Worm (Caenorhabditis elegans) whole organism, young adult: ENCODE results near the gene ZK1248.5.

ENCODE experiments used
- dpl-1 ChIP-seq: fragments of 150-350 bp; optimal IDR thresholded peaks from 2 replicates; lab custom pipeline; 2014; ENCODE audit warnings: missing biosample characterization, missing genetic modification reagents, missing genetic modification characterization
- gei-17 ChIP-seq: fragments of 200-800 bp; sonication (Bioruptor generic); optimal IDR thresholded peaks from 2 replicates; lab custom pipeline; 2018; ENCODE audit warnings: mild to moderate bottlenecking, missing genetic modification characterization, missing compliant biosample characterization
- sea-2 ChIP-seq: fragments of 200-800 bp; sonication (Bioruptor generic); IDR thresholded peaks from 2 replicates; pipeline ENCODE4 v1.3.6; 2022; ENCODE audit warnings: missing genetic modification characterization, missing compliant biosample characterization
- zim-3 ChIP-seq: sonication (generic microtip); optimal IDR thresholded peaks from 2 replicates; lab custom pipeline; 2017; ENCODE audit warnings: mild to moderate bottlenecking, missing genetic modification characterization, moderate library complexity, missing compliant biosample characterization
- ztf-18 ChIP-seq: sonication (generic microtip); optimal IDR thresholded peaks from 2 replicates; lab custom pipeline; 2016; ENCODE audit warnings: missing genotype, mild to moderate bottlenecking, missing genetic modification characterization, missing compliant biosample characterization
- ztf-22 ChIP-seq: fragments of 200-800 bp; sonication (Bioruptor generic); optimal IDR thresholded peaks from 2 replicates; lab custom pipeline; 2018; ENCODE audit warnings: mild to moderate bottlenecking, missing genetic modification characterization, moderate library complexity, missing compliant biosample characterization

- TF ChIP-seq zim-3 (no peak), sea-2 (no peak), dpl-1 (GFP tag; lab: Kevin White, UChicago) (no peak), gei-17 (no peak), ztf-18 (tag; lab: Kevin White, UChicago) (no peak), ztf-22 (GFP tag; lab: Kevin White, UChicago) (no peak)
Measured at ce11 chrII:5836153-5836719, 25.9 kb downstream of the ZK1248.5 start, which contains the start of gene fzo-1.
